Fruit fly (Drosophila melanogaster) whole organism, embryonic: ENCODE data around the gene Syx16.

Source experiments
- CG10959 ChIP-seq: fragments of 200-800 bp; sonication (Bioruptor generic); IDR thresholded peaks from 2 replicates; pipeline ENCODE4 v1.3.6; 2022; ENCODE audit warnings: missing biosample characterization, missing genetic modification characterization
- CG15269 ChIP-seq: fragments of 200-800 bp; sonication (Bioruptor generic); optimal IDR thresholded peaks from 2 replicates; lab custom pipeline; 2018; ENCODE audit warnings: missing biosample characterization, mild to moderate bottlenecking, missing genetic modification characterization, moderate library complexity
- CG15696 ChIP-seq: fragments of 200-800 bp; sonication (Bioruptor generic); optimal IDR thresholded peaks from 2 replicates; lab custom pipeline; 2019; ENCODE audit warnings: missing biosample characterization, mild to moderate bottlenecking, missing genetic modification characterization, moderate library complexity
- CG1602 ChIP-seq: fragments of 200-800 bp; sonication (Bioruptor generic); optimal IDR thresholded peaks from 3 replicates; lab custom pipeline; 2016; ENCODE audit warnings: missing biosample characterization, missing genetic modification characterization
- CG17186 ChIP-seq: fragments of 200-800 bp; sonication (Bioruptor generic); optimal IDR thresholded peaks from 3 replicates; lab custom pipeline; 2017; ENCODE audit warnings: missing biosample characterization, missing genetic modification reagents, missing genetic modification characterization
- CG18011 ChIP-seq: fragments of 200-800 bp; sonication (Bioruptor generic); optimal IDR thresholded peaks from 2 replicates; lab custom pipeline; 2017; ENCODE audit warnings: missing biosample characterization, missing genetic modification characterization, mild to moderate bottlenecking, moderate library complexity, missing genotype
- CG1832 ChIP-seq: fragments of 200-800 bp; sonication (Bioruptor generic); optimal IDR thresholded peaks from 2 replicates; lab custom pipeline; 2017; ENCODE audit warnings: missing biosample characterization, mild to moderate bottlenecking, missing genetic modification characterization, inconsistent platforms
- CG18599 ChIP-seq: fragments of 200-800 bp; sonication (Bioruptor generic); optimal IDR thresholded peaks from 3 replicates; lab custom pipeline; 2017; ENCODE audit warnings: missing biosample characterization, missing genetic modification characterization, mild to moderate bottlenecking, moderate library complexity, missing genetic modification reagents
- CG2129 ChIP-seq: fragments of 200-800 bp; sonication (Bioruptor generic); IDR thresholded peaks from 2 replicates; pipeline ENCODE4 v1.3.6; 2022; ENCODE audit warnings: missing biosample characterization, missing genetic modification characterization; ENCODE audit not compliant: partially characterized antibody
- CG30403 ChIP-seq: fragments of 200-800 bp; sonication (Bioruptor generic); optimal IDR thresholded peaks from 3 replicates; lab custom pipeline; 2016; ENCODE audit warnings: missing biosample characterization, missing genetic modification characterization
- CG34224 ChIP-seq: fragments of 200-800 bp; sonication (Bioruptor generic); IDR thresholded peaks from 3 replicates; pipeline ENCODE4 v1.3.6; 2022; ENCODE audit warnings: missing biosample characterization, missing genetic modification characterization; ENCODE audit not compliant: partially characterized antibody
- CG34422 ChIP-seq: fragments of 200-800 bp; sonication (Bioruptor generic); IDR thresholded peaks from 3 replicates; pipeline ENCODE4 v1.3.6; 2022; ENCODE audit warnings: missing biosample characterization, missing genetic modification characterization
- CG6272 ChIP-seq: fragments of 200-800 bp; sonication (Bioruptor generic); IDR thresholded peaks from 2 replicates; pipeline ENCODE4 v1.3.6; 2022; ENCODE audit warnings: missing biosample characterization, missing genetic modification characterization
- CG7357 ChIP-seq: fragments of 200-800 bp; sonication (Bioruptor generic); IDR thresholded peaks from 3 replicates; pipeline ENCODE4 v1.3.6; 2022; ENCODE audit warnings: missing biosample characterization, missing genetic modification characterization
- CG9215 ChIP-seq: fragments of 200-800 bp; sonication (Bioruptor generic); IDR thresholded peaks from 2 replicates; pipeline ENCODE4 v1.3.6; 2022; ENCODE audit warnings: missing biosample characterization, missing genetic modification characterization
- CG9797 ChIP-seq: fragments of 200-800 bp; sonication (Bioruptor generic); optimal IDR thresholded peaks from 3 replicates; lab custom pipeline; 2018; ENCODE audit warnings: missing biosample characterization, mild to moderate bottlenecking, missing genetic modification characterization
- Elba2 ChIP-seq: fragments of 200-800 bp; sonication (Bioruptor generic); optimal IDR thresholded peaks from 3 replicates; lab custom pipeline; 2016; ENCODE audit warnings: missing biosample characterization, missing genetic modification characterization
- Ets65A ChIP-seq: fragments of 200-800 bp; sonication (Bioruptor generic); peaks from one replicate; lab custom pipeline; 2016; ENCODE audit warnings: missing biosample characterization, missing genetic modification characterization
- GATAe ChIP-seq: fragments of 200-800 bp; sonication (Bioruptor generic); conservative IDR thresholded peaks from 2 replicates; pipeline ENCODE4 v1.3.6; 2022; ENCODE audit warnings: missing biosample characterization, missing genetic modification characterization
- Gsc ChIP-seq: fragments of 200-800 bp; sonication (Bioruptor generic); IDR thresholded peaks from 2 replicates; pipeline ENCODE4 v1.3.6; 2022; ENCODE audit warnings: missing biosample characterization, missing genetic modification characterization
- Gug ChIP-seq: fragments of 200-800 bp; sonication (Bioruptor generic); IDR thresholded peaks from 4 replicates; pipeline ENCODE4 v1.3.6; 2022; ENCODE audit warnings: missing biosample characterization, missing genetic modification characterization
- HHEX ChIP-seq: fragments of 200-800 bp; sonication (Bioruptor generic); optimal IDR thresholded peaks from 3 replicates; lab custom pipeline; 2017; ENCODE audit warnings: missing biosample characterization, mild to moderate bottlenecking, missing genetic modification characterization, missing genetic modification reagents
- HLH4C ChIP-seq: fragments of 200-800 bp; sonication (Bioruptor generic); IDR thresholded peaks from 3 replicates; pipeline ENCODE4 v1.3.6; 2022; ENCODE audit warnings: missing biosample characterization, missing genetic modification characterization; ENCODE audit not compliant: partially characterized antibody
- HmgZ ChIP-seq: fragments of 200-800 bp; sonication (Bioruptor generic); optimal IDR thresholded peaks from 2 replicates; lab custom pipeline; 2018; ENCODE audit warnings: missing biosample characterization, mild to moderate bottlenecking, missing genetic modification characterization
- MBD-R2 ChIP-seq: fragments of 200-800 bp; sonication (Bioruptor generic); IDR thresholded peaks from 2 replicates; pipeline ENCODE4 v1.3.6; 2022; ENCODE audit warnings: missing biosample characterization, missing genetic modification characterization
- Mes4 ChIP-seq: fragments of 200-800 bp; sonication (Bioruptor generic); optimal IDR thresholded peaks from 2 replicates; lab custom pipeline; 2016; ENCODE audit warnings: missing biosample characterization, missing genetic modification characterization
- Sry-β ChIP-seq: fragments of 200-800 bp; sonication (Bioruptor generic); optimal IDR thresholded peaks from 2 replicates; lab custom pipeline; 2018; ENCODE audit warnings: missing biosample characterization, mild to moderate bottlenecking, missing genetic modification characterization, moderate library complexity
- Trl ChIP-seq, 3 experiments: fragments of >200 bp in 2 of 3; fragments of 200-800 bp in 1 of 3; sonication (Bioruptor generic) in 1 of 3; optimal IDR thresholded peaks; 2 replicates in 1 of 3; 3 replicates in 2 of 3; lab custom pipeline; 2016 to 2017; ENCODE audit warnings: missing biosample characterization in 1 of 3, missing genetic modification characterization in 1 of 3
- Xbp1 ChIP-seq: fragments of 200-800 bp; sonication (Bioruptor generic); optimal IDR thresholded peaks from 3 replicates; lab custom pipeline; 2016; ENCODE audit warnings: missing biosample characterization, mild to moderate bottlenecking, missing genetic modification characterization
- bab2 ChIP-seq: fragments of 200-800 bp; sonication (Bioruptor generic); optimal IDR thresholded peaks from 2 replicates; lab custom pipeline; 2016; ENCODE audit warnings: missing biosample characterization, missing genetic modification characterization
- br ChIP-seq: fragments of >200 bp; optimal IDR thresholded peaks from 2 replicates; lab custom pipeline; 2017
- caup ChIP-seq: fragments of 200-800 bp; sonication (Bioruptor generic); optimal IDR thresholded peaks from 3 replicates; lab custom pipeline; 2017; ENCODE audit warnings: missing biosample characterization, mild to moderate bottlenecking, missing genetic modification characterization, moderate library complexity; ENCODE audit not compliant: severe bottlenecking
- dmrt11E ChIP-seq: fragments of 200-800 bp; sonication (Bioruptor generic); optimal IDR thresholded peaks from 3 replicates; lab custom pipeline; 2018; ENCODE audit warnings: missing biosample characterization, mild to moderate bottlenecking, missing genetic modification characterization, moderate library complexity
- gro ChIP-seq: fragments of 200-800 bp; sonication (Bioruptor generic); optimal IDR thresholded peaks from 2 replicates; lab custom pipeline; 2016; ENCODE audit warnings: missing biosample characterization, missing genetic modification characterization
- jumu ChIP-seq: fragments of 200-800 bp; sonication (Bioruptor generic); optimal IDR thresholded peaks from 3 replicates; lab custom pipeline; 2016; ENCODE audit warnings: missing biosample characterization, missing genetic modification characterization
- mam ChIP-seq: fragments of 200-800 bp; sonication (Bioruptor generic); optimal IDR thresholded peaks from 3 replicates; lab custom pipeline; 2016; ENCODE audit warnings: missing biosample characterization, missing genetic modification characterization
- pho ChIP-seq: fragments of 200-800 bp; sonication (Bioruptor generic); optimal IDR thresholded peaks from 2 replicates; lab custom pipeline; 2016; ENCODE audit warnings: missing biosample characterization, missing genetic modification characterization
- ranshi ChIP-seq: fragments of 200-800 bp; sonication (Bioruptor generic); IDR thresholded peaks from 2 replicates; pipeline ENCODE4 v1.3.6; 2022; ENCODE audit warnings: missing biosample characterization, missing genetic modification characterization
- sim ChIP-seq: fragments of 200-800 bp; sonication (Bioruptor generic); IDR thresholded peaks from 2 replicates; pipeline ENCODE4 v1.3.6; 2022; ENCODE audit warnings: missing biosample characterization, missing genetic modification characterization
- sna ChIP-seq: fragments of 200-800 bp; sonication (Bioruptor generic); IDR thresholded peaks from 2 replicates; pipeline ENCODE4 v1.3.6; 2022; ENCODE audit warnings: missing biosample characterization, missing genetic modification characterization; ENCODE audit not compliant: partially characterized antibody
- ssp ChIP-seq: fragments of 200-800 bp; sonication (Bioruptor generic); IDR thresholded peaks from 2 replicates; pipeline ENCODE4 v1.3.6; 2022; ENCODE audit warnings: missing biosample characterization, missing genetic modification characterization
- tx ChIP-seq: fragments of 200-800 bp; sonication (Bioruptor generic); optimal IDR thresholded peaks from 2 replicates; lab custom pipeline; 2016; ENCODE audit warnings: missing biosample characterization, missing genetic modification characterization
- vnd ChIP-seq: fragments of 200-800 bp; sonication (Bioruptor generic); IDR thresholded peaks from 3 replicates; pipeline ENCODE4 v1.3.6; 2022; ENCODE audit warnings: missing biosample characterization, missing genetic modification characterization; ENCODE audit not compliant: partially characterized antibody
- vvl ChIP-seq: fragments of 200-800 bp; sonication (Bioruptor generic); IDR thresholded peaks from 2 replicates; pipeline ENCODE4 v1.3.6; 2022; ENCODE audit warnings: missing biosample characterization, missing genetic modification characterization

The Syx16 gene

DNA sequence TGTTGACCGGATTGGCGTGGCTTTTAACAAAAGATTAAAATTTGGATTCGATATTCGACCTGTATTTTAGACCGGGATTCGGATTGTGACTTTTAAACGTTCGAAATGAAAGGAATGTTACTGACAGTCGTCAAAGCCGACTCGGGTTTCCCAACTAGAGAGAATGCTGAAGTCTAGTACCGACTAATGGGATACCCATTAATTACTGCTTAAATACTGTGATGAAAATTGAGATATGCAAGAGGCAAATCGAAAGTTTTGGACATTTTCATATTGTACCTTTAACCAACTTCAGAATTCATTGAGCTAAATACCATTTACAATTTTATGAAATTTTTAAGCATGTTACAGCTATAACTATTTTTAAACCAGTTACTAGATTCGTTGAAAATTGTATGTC lies 20.5 kb upstream of the Syx16 start, which contains the start of gene CG15458:
Gene CG15458, minus strand, starts transcription at position 101 of the 400 bp plus-strand sequence.
- TF ChIP-seq mam (GFP tag; lab: Kevin White, UChicago) (no peak), ranshi (no peak), Mes4 (GFP tag; lab: Kevin White, UChicago) (no peak), CG17186 (GFP tag; lab: Kevin White, UChicago) (no peak), Sry-β (no peak), dmrt11E (tag; lab: Kevin White, UChicago) (no peak), vvl (GFP tag; lab: Robert Waterston, UW) (no peak), sna (GFP tag; lab: Robert Waterston, UW) (no peak)
- TF ChIP-seq, all 482 proteins: peak for 0

DNA sequence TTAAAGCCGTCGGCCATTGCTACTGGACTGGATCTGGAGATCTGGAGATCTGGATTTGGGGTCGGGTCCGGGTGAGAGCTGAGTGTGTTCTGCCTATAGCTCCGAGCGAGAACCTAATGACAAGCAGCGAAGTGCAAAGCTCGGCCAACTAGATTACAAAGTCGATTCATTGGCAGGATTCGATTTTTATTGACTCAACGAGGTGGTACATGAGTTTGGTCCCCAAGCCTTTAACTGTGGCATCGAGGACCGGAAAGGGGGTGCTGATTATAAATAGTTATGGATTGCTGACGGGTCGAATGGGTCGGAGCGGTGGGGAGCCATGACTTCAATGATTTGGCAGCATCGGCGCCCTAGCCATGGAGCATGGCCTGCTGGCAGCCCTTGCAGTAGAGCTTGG lies 19.9 kb upstream of the Syx16 start, which contains the start of gene CG15459:
Gene CG15459, minus strand, starts transcription at position 101 of the 400 bp plus-strand sequence.
- TF ChIP-seq Ets65A, result no peak
- TF ChIP-seq CG18011, result no peak
- no peak for TF ChIP-seq br (lab: Kevin White, UChicago)
- no peak for TF ChIP-seq CG1602
- no peak for TF ChIP-seq pho (GFP tag; lab: Kevin White, UChicago)
- TF ChIP-seq Xbp1 (GFP tag; lab: Kevin White, UChicago), result no peak
- no peak for TF ChIP-seq gro (GFP tag; lab: Kevin White, UChicago)

DNA sequence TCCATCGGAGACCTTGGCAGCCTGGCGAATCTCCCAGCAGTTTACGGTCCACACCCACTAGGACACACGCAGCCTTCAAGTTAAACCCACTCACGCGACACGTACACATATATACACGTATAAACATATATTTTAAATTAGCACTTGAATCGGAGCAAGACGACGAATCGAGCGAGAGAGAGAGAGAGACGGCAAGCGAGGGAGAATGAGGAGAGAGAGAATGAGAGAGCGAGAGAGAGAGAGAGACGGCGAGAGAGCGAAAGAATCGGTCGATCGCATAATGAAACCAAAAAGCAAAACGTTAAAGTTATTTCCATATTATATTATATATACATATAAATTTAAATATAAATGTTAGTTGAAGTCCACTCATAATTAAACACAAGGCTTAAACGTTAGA lies 18.1 kb upstream of the Syx16 start:
- peak; percentile 81 for TF ChIP-seq CG1832 (GFP tag; lab: Kevin White, UChicago)
- peak; percentile 45 to 64 for TF ChIP-seq Trl (optimal IDR thresholded peaks at IDR 0.05; lab: Kevin White, UChicago)
- TF ChIP-seq Trl (GFP tag; optimal IDR thresholded peaks at IDR 0.05; lab: Kevin White, UChicago), result no peak
- no peak for TF ChIP-seq HHEX

DNA sequence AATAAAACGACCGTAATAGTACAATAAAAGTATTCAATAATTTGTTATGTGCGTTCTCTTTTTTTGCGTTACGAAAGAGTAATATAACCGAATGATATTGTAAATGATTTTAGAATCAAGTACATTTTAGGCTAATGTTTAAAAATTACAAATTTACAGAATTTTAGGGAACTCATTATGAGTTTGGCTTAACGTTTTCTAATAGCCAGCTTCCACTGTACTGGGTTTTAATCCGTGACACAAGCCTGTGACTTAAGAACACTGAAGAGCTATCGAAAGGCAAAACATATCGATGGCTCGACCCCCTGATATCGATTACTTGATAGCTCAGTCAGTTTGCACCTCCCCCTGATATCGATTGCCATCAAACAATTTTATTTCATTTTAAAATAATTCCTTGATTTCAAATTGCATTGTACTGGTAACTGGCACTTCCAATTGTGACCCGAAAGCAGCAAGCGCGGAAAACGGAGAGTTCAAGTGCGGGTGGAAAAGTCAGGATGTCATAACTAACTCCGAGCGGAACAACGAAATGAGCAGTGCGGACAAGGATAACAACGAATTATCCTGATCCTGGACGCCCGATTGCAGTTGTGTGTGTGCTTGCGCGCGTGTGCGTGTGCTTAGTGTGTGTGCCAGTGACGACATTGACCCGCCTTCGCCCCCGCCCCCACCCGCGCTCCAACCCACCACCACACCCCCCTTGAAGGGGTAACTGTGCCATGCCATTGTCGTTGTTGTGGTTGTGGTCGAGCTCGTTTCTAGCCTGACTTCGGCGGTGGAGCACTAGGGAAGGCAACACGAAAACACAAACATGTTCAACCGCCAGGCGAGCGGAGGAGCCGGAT lies 739 bp upstream of the Syx16 start, which contains the start of gene HERC2:
Gene HERC2, plus strand, starts transcription at position 330 of the 848 bp plus-strand sequence.
- TF ChIP-seq CG9797 (GFP tag; lab: Kevin White, UChicago) (no peak), CG34224 (peak; percentile 83), MBD-R2 (GFP tag; lab: Robert Waterston, UW) (peak; percentile 72), bab2 (peak; percentile 60), CG15269 (tag; lab: Kevin White, UChicago) (no peak), CG18011 (peak; percentile 36), vnd (GFP tag; lab: Robert Waterston, UW) (peak; percentile 87), CG7357 (peak; percentile 69), CG2129 (GFP tag; lab: Robert Waterston, UW) (peak; percentile 69), GATAe (GFP tag; lab: Robert Waterston, UW) (no peak), sim (GFP tag; lab: Robert Waterston, UW) (no peak), HLH4C (peak; percentile 93), CG9215 (GFP tag; lab: Robert Waterston, UW) (peak; percentile 70), Elba2 (peak; percentile 12), caup (GFP tag; lab: Kevin White, UChicago) (no peak), HmgZ (peak; percentile 35), CG18599 (GFP tag; lab: Kevin White, UChicago) (no peak), ssp (peak; percentile 87), Gug (GFP tag; lab: Robert Waterston, UW) (peak; percentile 74; the same call in 2 of the 4 replicates), tx (GFP tag; lab: Kevin White, UChicago) (peak; percentile 15), CG34422 (GFP tag; lab: Robert Waterston, UW) (no peak), Gsc (GFP tag; lab: Robert Waterston, UW) (no peak), CG6272 (GFP tag; lab: Robert Waterston, UW) (peak; percentile 67), jumu (GFP tag; lab: Kevin White, UChicago) (peak; percentile 40), CG30403 (GFP tag; lab: Kevin White, UChicago) (peak; percentile 53), CG10959 (no peak), CG15696 (tag; lab: Kevin White, UChicago) (peak; percentile 19)
